Worm (Caenorhabditis elegans) whole organism, midembryonic: ENCODE results near the gene F58E6.11.

Experiments used
- cog-1 ChIP-seq: sonication (generic microtip); optimal IDR thresholded peaks from 2 replicates; lab custom pipeline; 2016; ENCODE audit warnings: missing genetic modification characterization, missing compliant biosample characterization
- flt-1 ChIP-seq: fragments of 200-800 bp; sonication (Bioruptor generic); IDR thresholded peaks from 2 replicates; pipeline ENCODE4 v1.3.6; 2022; ENCODE audit warnings: missing genetic modification characterization, missing compliant biosample characterization
- klf-2 ChIP-seq: fragments of 200-800 bp; sonication (Bioruptor generic); conservative IDR thresholded peaks from 2 replicates; pipeline ENCODE4 v1.3.6; 2022; ENCODE audit warnings: missing genetic modification reagents, missing genetic modification characterization, missing compliant biosample characterization
- med-1 ChIP-seq: sonication (generic microtip); optimal IDR thresholded peaks from 2 replicates; lab custom pipeline; 2017; ENCODE audit warnings: missing genetic modification characterization, mild to moderate bottlenecking, missing compliant biosample characterization, antibody characterized with exemption, missing genetic modification reagents; ENCODE audit not compliant: insufficient read depth
- ref-1 ChIP-seq: fragments of 200-800 bp; sonication (Bioruptor generic); conservative IDR thresholded peaks from 2 replicates; pipeline ENCODE4 v1.3.6; 2022; ENCODE audit warnings: missing genetic modification reagents, missing genetic modification characterization, missing compliant biosample characterization
- tab-1 ChIP-seq: fragments of 200-800 bp; sonication (Bioruptor generic); IDR thresholded peaks from 2 replicates; pipeline ENCODE4 v1.3.6; 2022; ENCODE audit warnings: missing genetic modification characterization, missing compliant biosample characterization
- ztf-29 ChIP-seq: fragments of 200-800 bp; sonication (Bioruptor generic); IDR thresholded peaks from 2 replicates; pipeline ENCODE4 v1.3.6; 2022; ENCODE audit warnings: missing genetic modification reagents, missing genetic modification characterization, missing compliant biosample characterization

ce11 chrV:9777645-9778044, 19.9 kb upstream of the F58E6.11 start, which contains the start of gene smg-4:
- TF ChIP-seq cog-1 (tag; lab: Kevin White, UChicago) (no peak), flt-1 (GFP tag; lab: Robert Waterston, UW) (no peak), tab-1 (GFP tag; lab: Robert Waterston, UW) (no peak), klf-2 (GFP tag; lab: Robert Waterston, UW) (no peak), med-1 (GFP tag; lab: Kevin White, UChicago) (no peak), ref-1 (GFP tag; lab: Robert Waterston, UW) (no peak), ztf-29 (no peak)
